Worm (Caenorhabditis elegans): ENCODE data around the gene ZK1240.6.

ZK1240.6 gene

DNA sequence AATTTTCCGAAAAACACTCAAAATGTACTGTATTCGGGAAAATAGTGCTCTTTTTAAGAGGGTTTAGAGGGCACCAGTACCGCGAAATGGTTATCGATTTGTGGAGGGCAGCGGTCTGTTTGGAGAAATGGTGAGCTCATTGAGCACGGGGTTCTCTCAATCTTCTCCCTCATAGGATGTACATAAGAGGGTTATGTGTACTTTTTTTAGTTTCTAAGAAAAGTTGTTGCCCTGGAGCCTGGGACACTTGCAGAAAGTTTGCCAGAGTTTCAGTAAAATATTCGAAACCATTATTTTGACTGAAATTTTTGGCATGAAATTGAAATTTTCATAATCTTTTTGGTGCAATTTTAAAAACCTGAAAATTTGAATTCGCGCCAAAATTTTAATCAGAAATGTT is 29.8 kb upstream of the ZK1240.6 start, which contains the start of gene F43C11.10:
F43C11.10 (minus strand) TSS at position 101 of the 400 bp plus-strand sequence.
- TF ChIP-seq nhr-129 (tag; optimal IDR thresholded peaks at IDR 0.05) (no peak), dmd-4 (tag; optimal IDR thresholded peaks at IDR 0.05) (no peak), gmeb-1 (tag; optimal IDR thresholded peaks at IDR 0.05) (no peak), peb-1 (tag; optimal IDR thresholded peaks at IDR 0.05) (no peak), nhr-77 (tag; optimal IDR thresholded peaks at IDR 0.05) (no peak), unc-55 (GFP tag; optimal IDR thresholded peaks at IDR 0.05) (no peak), C34F6.9 (tag; optimal IDR thresholded peaks at IDR 0.05) (no peak), sma-9 (GFP tag; optimal IDR thresholded peaks at IDR 0.05) (no peak), sma-9 (tag; optimal IDR thresholded peaks at IDR 0.05) (no peak), elt-3 (tag; optimal IDR thresholded peaks at IDR 0.05) (no peak), ceh-16 (tag; optimal IDR thresholded peaks at IDR 0.05) (no peak)

ce11 chrII:2346672-2347071 is 24.0 kb upstream of the ZK1240.6 start, which contains the start of gene F43C11.4:
Gene F43C11.4 (plus strand): TSS chrII:2346972.
- no peak for TF ChIP-seq nhr-11 (tag; optimal IDR thresholded peaks at IDR 0.05)
- no peak for TF ChIP-seq nhr-12 (tag; optimal IDR thresholded peaks at IDR 0.05)
- no peak for TF ChIP-seq nhr-129 (tag; optimal IDR thresholded peaks at IDR 0.05)
- no peak for TF ChIP-seq mbf-1 (tag; optimal IDR thresholded peaks at IDR 0.05)
- TF ChIP-seq ztf-4 (tag; optimal IDR thresholded peaks at IDR 0.05), result no peak
- no peak for TF ChIP-seq ceh-16 (tag; optimal IDR thresholded peaks at IDR 0.05)
- TF ChIP-seq sem-4 (tag; optimal IDR thresholded peaks at IDR 0.05), result no peak
- no peak for TF ChIP-seq egl-27 (tag; optimal IDR thresholded peaks at IDR 0.05)
- no peak for TF ChIP-seq nhr-23 (tag; optimal IDR thresholded peaks at IDR 0.05)
- TF ChIP-seq aly-2 (tag; optimal IDR thresholded peaks at IDR 0.05), result no peak
- no peak for TF ChIP-seq F13H6.1 (tag; optimal IDR thresholded peaks at IDR 0.05)
- TF ChIP-seq ceh-82 (tag; optimal IDR thresholded peaks at IDR 0.05), result no peak
- TF ChIP-seq nhr-77 (tag; optimal IDR thresholded peaks at IDR 0.05), result no peak
- TF ChIP-seq sma-3 (GFP tag; optimal IDR thresholded peaks at IDR 0.05), result no peak

- peak in 1 of 2 experiments; percentile 61 for TF ChIP-seq lsy-2 (tag; optimal IDR thresholded peaks at IDR 0.05)
- peak; percentile 42 for TF ChIP-seq lin-13 (GFP tag; optimal IDR thresholded peaks at IDR 0.05)
- peak; percentile 62 for TF ChIP-seq unc-55 (GFP tag; optimal IDR thresholded peaks at IDR 0.05)
- TF ChIP-seq mbf-1 (tag; optimal IDR thresholded peaks at IDR 0.05), result no peak
- no peak for TF ChIP-seq ztf-11 (tag; optimal IDR thresholded peaks at IDR 0.05)
- TF ChIP-seq R02D3.7 (tag; optimal IDR thresholded peaks at IDR 0.05), result peak; percentile 69
- peak; percentile 9 for TF ChIP-seq crh-2 (tag; optimal IDR thresholded peaks at IDR 0.05)
- no peak for TF ChIP-seq Y55F3AM.14 (GFP tag; optimal IDR thresholded peaks at IDR 0.05)
- peak; percentile 13 for TF ChIP-seq nhr-129 (tag; optimal IDR thresholded peaks at IDR 0.05)
- no peak for TF ChIP-seq zag-1 (tag; optimal IDR thresholded peaks at IDR 0.05)
- TF ChIP-seq C34F6.9 (tag; optimal IDR thresholded peaks at IDR 0.05), result peak; percentile 16
- TF ChIP-seq nhr-237 (tag; optimal IDR thresholded peaks at IDR 0.05), result no peak
Measured at ce11 chrII:2342004-2342479, 19.3 kb upstream of the ZK1240.6 start, which contains the start of gene F43C11.6. Gene F43C11.6 (plus strand): TSS chrII:2342429.

ce11 chrII:2341515-2341914 is 18.8 kb upstream of the ZK1240.6 start, which contains the start of gene enri-1:
Gene enri-1 (minus strand): TSS chrII:2341615.
- TF ChIP-seq mdl-1 (tag; optimal IDR thresholded peaks at IDR 0.05) (no peak), blmp-1 (tag; optimal IDR thresholded peaks at IDR 0.05; ENCODE audit: insufficient read depth) (no peak), dmd-4 (tag; optimal IDR thresholded peaks at IDR 0.05) (no peak), ama-1 (optimal IDR thresholded peaks at IDR 0.05) (no peak), sma-3 (GFP tag; optimal IDR thresholded peaks at IDR 0.05) (no peak), ztf-11 (tag; optimal IDR thresholded peaks at IDR 0.05) (no peak), nhr-25 (tag; optimal IDR thresholded peaks at IDR 0.05) (no peak), fos-1 (tag; optimal IDR thresholded peaks at IDR 0.05) (no peak), sma-9 (GFP tag; optimal IDR thresholded peaks at IDR 0.05) (no peak), sma-9 (tag; optimal IDR thresholded peaks at IDR 0.05) (no peak), nhr-10 (tag; optimal IDR thresholded peaks at IDR 0.05) (no peak), elt-3 (tag; optimal IDR thresholded peaks at IDR 0.05) (no peak), skn-1 (tag; optimal IDR thresholded peaks at IDR 0.05) (no peak)
